Fruit fly (Drosophila melanogaster): Measurements from ENCODE around the gene Yip1d1.

Yip1d1 gene

DNA sequence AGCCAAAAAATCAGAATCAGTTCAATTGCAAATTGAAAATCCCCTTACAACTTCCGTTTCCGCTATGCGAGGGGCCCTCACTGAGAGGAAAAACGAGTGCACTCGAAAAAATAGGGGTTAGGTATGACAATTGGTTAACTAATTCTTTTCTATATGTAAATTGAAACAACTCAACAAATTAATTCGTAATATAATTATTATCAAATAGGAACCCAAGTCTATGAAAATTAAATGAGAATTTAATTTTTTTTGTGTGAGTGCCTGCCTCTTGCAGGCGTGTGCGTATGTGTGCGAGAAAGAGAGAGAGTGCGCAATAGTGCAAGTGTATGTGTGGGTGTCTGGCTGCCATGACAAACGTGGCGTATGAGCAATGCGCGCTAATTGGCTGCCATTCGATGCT, 18.3 kb downstream of the Yip1d1 start:
- TF ChIP-seq CG8478 (optimal IDR thresholded peaks at IDR 0.05): no peak
- no peak for TF ChIP-seq CTCF (optimal IDR thresholded peaks at IDR 0.05)

DNA sequence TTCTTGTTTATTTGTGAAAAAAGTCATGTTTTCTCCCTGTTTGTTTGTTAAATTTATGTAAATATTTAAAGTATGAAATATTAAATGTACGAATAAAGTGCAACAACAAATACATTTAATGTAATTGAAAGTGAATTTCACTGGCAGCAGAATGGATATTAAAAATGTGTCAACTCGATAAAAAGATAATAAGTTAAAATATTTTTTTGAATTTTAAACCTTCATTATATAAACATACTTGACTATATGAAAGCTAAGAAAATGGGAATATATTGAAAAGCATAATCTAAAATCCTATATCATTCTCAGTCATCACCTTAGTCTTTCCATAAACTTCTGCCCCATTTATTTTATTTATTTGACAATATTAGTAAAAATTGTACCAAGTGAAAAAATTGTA, 21.9 kb downstream of the Yip1d1 start, which contains the start of gene Vha68-3:
Gene Vha68-3, plus strand, starts transcription at position 301 of the 400 bp plus-strand sequence.
- TF ChIP-seq CTCF (optimal IDR thresholded peaks at IDR 0.05): no peak
- TF ChIP-seq CG8478 (optimal IDR thresholded peaks at IDR 0.05): no peak

DNA sequence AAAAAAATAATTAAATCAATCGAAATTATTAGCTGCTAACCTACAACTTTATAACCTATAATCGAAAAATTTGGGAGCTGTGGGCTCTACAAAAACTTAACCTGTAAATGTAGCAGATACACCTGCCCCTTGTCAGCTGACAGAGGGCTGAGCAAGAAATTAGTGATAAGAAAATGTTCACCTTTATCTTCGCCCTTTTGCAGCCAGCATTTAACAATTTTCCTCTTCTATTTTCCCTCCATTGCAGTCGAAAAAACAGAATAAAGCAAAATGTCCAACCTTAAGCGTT, 25.1 kb downstream of the Yip1d1 start:
- TF ChIP-seq CTCF (optimal IDR thresholded peaks at IDR 0.05) (no peak), CG8478 (optimal IDR thresholded peaks at IDR 0.05) (no peak)

DNA sequence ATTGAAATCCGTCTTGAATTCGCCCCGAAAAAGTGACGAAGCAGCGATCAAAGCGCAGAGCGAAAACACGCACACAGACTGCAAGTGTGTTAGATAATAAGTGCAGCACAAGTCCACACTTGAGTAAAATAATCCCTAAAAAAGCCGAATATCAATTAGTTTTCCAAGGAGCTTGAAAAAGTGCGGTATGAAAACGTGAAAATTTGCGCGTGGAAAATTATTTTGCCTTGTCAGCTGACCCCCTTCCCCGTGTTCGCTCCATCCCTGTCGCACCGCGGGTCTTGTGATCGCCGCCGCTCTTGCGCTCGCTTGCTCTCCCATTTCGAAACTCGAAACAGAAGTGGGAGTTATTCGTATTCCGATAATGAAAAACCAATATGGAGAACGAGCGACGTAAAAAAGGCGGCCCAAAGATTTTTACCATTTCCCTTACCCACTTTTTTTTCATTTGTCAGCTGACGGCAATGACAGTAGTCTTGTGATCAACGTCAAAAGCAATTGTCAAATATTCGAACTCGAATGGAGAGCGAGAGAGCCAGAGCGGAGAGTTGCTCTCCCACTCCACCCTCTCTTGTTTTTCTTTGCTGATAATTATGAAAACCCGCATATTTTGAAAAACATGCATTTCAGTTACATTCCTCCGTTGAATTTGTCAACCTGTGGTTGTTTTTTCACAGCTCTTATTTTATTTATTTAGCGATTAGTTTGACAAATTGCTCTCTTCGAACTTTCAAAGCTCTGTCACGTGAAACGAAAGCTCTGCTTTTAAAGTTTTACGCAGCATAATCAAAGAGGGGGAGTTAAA, 25.7 kb downstream of the Yip1d1 start:
- no peak for TF ChIP-seq CTCF (optimal IDR thresholded peaks at IDR 0.05)
- no peak for TF ChIP-seq CG8478 (optimal IDR thresholded peaks at IDR 0.05)

DNA sequence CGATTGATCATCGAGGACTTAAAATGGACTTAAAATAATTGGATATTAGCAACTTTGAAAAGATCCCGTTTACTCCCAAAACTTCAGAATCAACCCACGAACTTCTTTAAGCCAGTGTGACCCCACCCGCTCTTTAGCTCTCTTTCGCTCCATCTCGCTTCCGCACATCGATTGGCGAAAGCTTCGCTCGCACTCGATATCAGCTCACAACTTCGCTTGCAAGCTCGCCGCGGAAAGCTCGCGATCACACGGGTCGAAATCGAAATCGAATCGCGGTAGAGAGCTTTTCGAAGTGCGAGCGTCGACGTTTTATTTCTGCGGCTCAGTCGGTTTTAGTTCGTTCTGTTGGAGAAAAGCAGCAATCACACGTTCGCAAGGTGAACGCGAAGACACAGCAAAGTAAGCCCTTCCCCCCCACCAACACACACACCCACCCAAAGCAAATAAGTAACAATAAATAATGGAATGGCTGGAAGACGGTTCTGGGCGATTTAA, 26.3 kb downstream of the Yip1d1 start, which contains the start of gene Vha68-2:
Gene Vha68-2, plus strand, starts transcription at position 278 of the 495 bp plus-strand sequence.
- TF ChIP-seq CTCF (optimal IDR thresholded peaks at IDR 0.05) (no peak), CG8478 (optimal IDR thresholded peaks at IDR 0.05) (no peak)

DNA sequence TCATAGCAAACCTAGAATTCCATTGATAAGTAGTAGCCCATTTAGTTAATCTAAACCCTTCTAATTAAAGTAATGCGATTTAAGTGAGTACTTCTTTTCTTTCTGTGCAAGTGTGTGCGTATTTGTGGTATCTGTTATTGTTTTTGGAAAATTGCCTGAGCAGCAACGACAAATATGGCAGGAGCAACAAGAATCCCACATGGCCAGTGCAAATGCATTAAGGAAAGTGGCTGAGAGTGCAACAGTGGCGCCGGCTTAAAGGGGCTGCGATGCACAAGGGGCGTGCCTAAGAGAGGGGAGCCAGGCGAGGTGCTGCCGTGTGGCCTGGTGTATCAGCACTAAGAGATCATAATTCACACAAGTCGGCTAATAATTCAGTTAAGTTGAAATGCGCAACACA, 30.9 kb downstream of the Yip1d1 start:
- TF ChIP-seq CTCF (optimal IDR thresholded peaks at IDR 0.05) (no peak), CG8478 (optimal IDR thresholded peaks at IDR 0.05) (no peak)

DNA sequence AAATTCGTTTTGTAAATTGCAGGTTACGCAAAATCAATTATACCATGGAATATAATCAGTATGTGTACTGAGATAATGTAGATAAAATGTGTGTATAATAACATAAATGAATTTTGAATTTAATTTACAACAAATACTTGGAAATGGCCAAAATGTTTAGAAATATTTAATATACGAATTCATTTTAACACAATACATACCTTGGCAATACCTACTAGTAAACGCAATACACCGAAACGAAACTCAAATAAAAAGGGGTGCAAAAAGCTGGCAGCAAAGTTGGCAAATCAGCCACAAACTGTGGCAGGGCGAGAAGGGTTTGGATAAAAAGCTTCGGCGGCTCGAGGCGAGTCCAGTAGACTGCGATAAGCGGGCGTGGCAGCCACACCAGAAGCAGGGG, 34.1 kb downstream of the Yip1d1 start, which contains the start of gene CG16800:
Gene CG16800, plus strand, starts transcription at position 301 of the 400 bp plus-strand sequence.
- TF ChIP-seq CG8478 (optimal IDR thresholded peaks at IDR 0.05): no peak
- TF ChIP-seq CTCF (optimal IDR thresholded peaks at IDR 0.05): no peak

DNA sequence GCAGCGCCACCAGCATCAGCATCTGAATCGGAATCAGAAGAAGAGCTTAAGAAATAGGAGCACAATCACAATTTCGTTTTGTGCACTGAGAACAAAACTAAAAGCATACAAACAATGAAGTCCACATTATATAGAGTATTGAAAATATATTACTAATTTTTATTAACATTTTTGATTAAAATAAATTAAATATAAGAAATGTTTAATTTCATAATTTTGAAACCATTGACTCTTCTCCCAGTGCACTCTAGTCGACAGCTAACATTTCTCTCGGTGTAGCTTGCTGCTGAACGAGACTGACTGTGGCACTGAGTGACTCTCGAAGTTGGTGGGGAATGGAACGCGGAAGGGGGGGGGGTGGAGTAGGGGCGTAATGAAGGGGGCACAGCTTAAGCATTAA, 49.8 kb downstream of the Yip1d1 start:
- no peak for TF ChIP-seq CG8478 (optimal IDR thresholded peaks at IDR 0.05)
- no peak for TF ChIP-seq CTCF (optimal IDR thresholded peaks at IDR 0.05)
